Worm (Caenorhabditis elegans) whole organism, early embryonic: Measurements from ENCODE around the gene nhr-153.

Experiments used
- B0310.2 ChIP-seq: sonication (generic microtip); optimal IDR thresholded peaks from 2 replicates; lab custom pipeline; 2016; ENCODE audit warnings: mild to moderate bottlenecking, missing genetic modification characterization, missing compliant biosample characterization
- F13C5.2 ChIP-seq: sonication (generic microtip); optimal IDR thresholded peaks from 2 replicates; lab custom pipeline; 2017; ENCODE audit warnings: mild to moderate bottlenecking, missing genetic modification characterization, inconsistent platforms, missing compliant biosample characterization
- aly-1 ChIP-seq: sonication (generic microtip); optimal IDR thresholded peaks from 2 replicates; lab custom pipeline; 2016; ENCODE audit warnings: missing genetic modification characterization, missing compliant biosample characterization
- ama-1 ChIP-seq: fragments of 150-350 bp; optimal IDR thresholded peaks from 2 replicates; lab custom pipeline; 2014
- ceh-13 ChIP-seq: fragments of 200-800 bp; sonication (Bioruptor generic); optimal IDR thresholded peaks from 2 replicates; lab custom pipeline; 2018; ENCODE audit warnings: mild to moderate bottlenecking, missing genetic modification characterization, missing compliant biosample characterization
- ceh-36 ChIP-seq: sonication (generic microtip); optimal IDR thresholded peaks from 2 replicates; lab custom pipeline; 2016; ENCODE audit warnings: missing genetic modification characterization, inconsistent platforms, missing compliant biosample characterization
- ets-7 ChIP-seq: sonication (generic microtip); optimal IDR thresholded peaks from 2 replicates; lab custom pipeline; 2016; ENCODE audit warnings: missing genotype, missing genetic modification characterization, missing compliant biosample characterization
- flt-1 ChIP-seq: fragments of 200-800 bp; sonication (Bioruptor generic); IDR thresholded peaks from 2 replicates; pipeline ENCODE4 v1.3.6; 2022; ENCODE audit warnings: missing genetic modification characterization, missing compliant biosample characterization
- hmbx-1 ChIP-seq: sonication (generic microtip); optimal IDR thresholded peaks from 2 replicates; lab custom pipeline; 2016; ENCODE audit warnings: mild to moderate bottlenecking, missing genetic modification characterization, missing compliant biosample characterization
- hmg-4 ChIP-seq: fragments of 200-800 bp; sonication (Bioruptor generic); optimal IDR thresholded peaks from 2 replicates; lab custom pipeline; 2018; ENCODE audit warnings: mild to moderate bottlenecking, missing genetic modification characterization, missing compliant biosample characterization
- hnd-1 ChIP-seq: sonication (generic microtip); optimal IDR thresholded peaks from 2 replicates; lab custom pipeline; 2016; ENCODE audit warnings: missing genetic modification characterization, missing compliant biosample characterization
- pes-1 ChIP-seq: fragments of 200-800 bp; sonication (Bioruptor generic); IDR thresholded peaks from 2 replicates; pipeline ENCODE4 v1.3.6; 2022; ENCODE audit warnings: missing genetic modification reagents, missing genetic modification characterization, missing compliant biosample characterization
- scrt-1 ChIP-seq: fragments of 200-800 bp; sonication (Bioruptor generic); IDR thresholded peaks from 2 replicates; pipeline ENCODE4 v1.3.6; 2022; ENCODE audit warnings: missing genetic modification characterization, missing compliant biosample characterization
- sea-1 ChIP-seq: fragments of 200-800 bp; sonication (Bioruptor generic); conservative IDR thresholded peaks from 2 replicates; pipeline ENCODE4 v1.3.6; 2022; ENCODE audit warnings: missing genetic modification characterization, missing compliant biosample characterization
- tbx-11 ChIP-seq: fragments of 200-800 bp; sonication (Bioruptor generic); IDR thresholded peaks from 2 replicates; pipeline ENCODE4 v1.3.6; 2022; ENCODE audit warnings: missing genetic modification characterization, missing compliant biosample characterization
- tbx-37 ChIP-seq: fragments of 200-800 bp; sonication (Bioruptor generic); conservative IDR thresholded peaks from 2 replicates; pipeline ENCODE4 v1.3.6; 2022; ENCODE audit warnings: missing genetic modification reagents, missing genetic modification characterization, missing compliant biosample characterization
- tra-4 ChIP-seq: sonication (generic microtip); optimal IDR thresholded peaks from 2 replicates; lab custom pipeline; 2017; ENCODE audit warnings: missing genetic modification characterization, missing compliant biosample characterization

The nhr-153 gene

DNA sequence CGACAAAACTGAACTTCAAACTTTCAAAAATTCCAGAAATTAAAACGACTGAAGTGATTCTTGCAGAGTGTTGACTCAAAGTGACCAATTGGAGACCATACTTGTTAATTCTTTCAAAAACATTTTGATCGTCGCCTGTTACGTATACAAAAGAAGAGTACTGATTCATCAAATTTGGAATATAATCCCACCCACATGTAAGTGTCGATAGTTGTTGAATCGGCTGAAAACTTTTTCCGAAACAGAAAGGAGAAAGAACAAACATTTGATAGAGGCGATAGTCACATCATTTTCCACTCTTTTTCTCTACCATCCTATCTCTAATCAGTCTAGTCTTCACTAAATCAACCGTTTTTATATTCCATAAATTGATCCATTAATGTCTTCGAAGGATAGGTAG is at the start of gene nhr-153:
Gene nhr-153, plus strand, starts transcription at position 301 of the 400 bp plus-strand sequence.
- TF ChIP-seq F13C5.2: no peak
- TF ChIP-seq ceh-36 (tag; lab: Kevin White, UChicago): no peak
- TF ChIP-seq ets-7 (tag; lab: Kevin White, UChicago): no peak
- TF ChIP-seq ama-1 (lab: Kevin White, UChicago): no peak
- no peak for TF ChIP-seq scrt-1 (GFP tag; lab: Robert Waterston, UW)
- TF ChIP-seq hnd-1 (tag; lab: Kevin White, UChicago): no peak
- no peak for TF ChIP-seq ceh-13 (GFP tag; lab: Kevin White, UChicago)
- TF ChIP-seq B0310.2: no peak
- no peak for TF ChIP-seq flt-1 (GFP tag; lab: Robert Waterston, UW)

- TF ChIP-seq ets-7 (tag; lab: Kevin White, UChicago) (no peak), hmg-4 (GFP tag; lab: Kevin White, UChicago) (no peak), hmbx-1 (no peak)
These were observed 44.3 kb upstream of the nhr-153 start, which contains the start of gene R07B7.2 for ce11 chrV:12059719-12060118. R07B7.2 (minus strand) TSS chrV:12059753.

DNA sequence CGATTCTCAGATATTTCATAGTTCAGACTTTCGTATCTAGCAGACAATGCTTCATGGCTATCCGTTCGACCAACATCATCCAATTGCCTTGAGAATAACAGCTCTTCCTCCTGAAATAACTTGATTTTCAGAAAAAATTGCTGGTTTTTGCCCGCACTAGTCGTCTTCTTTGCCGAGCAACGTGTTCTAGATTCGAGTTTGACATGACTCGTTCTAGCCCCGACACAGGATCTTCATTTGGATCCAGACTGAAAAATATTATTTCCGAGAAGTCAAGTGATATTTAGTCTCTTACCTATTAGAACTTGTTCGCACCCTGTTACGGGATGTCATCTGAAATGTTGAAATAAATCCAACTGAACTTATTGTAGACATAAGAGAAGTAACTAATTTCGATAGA is 41.0 kb upstream of the nhr-153 start, which contains the start of gene clh-6:
Gene clh-6, minus strand, starts transcription at position 333 of the 400 bp plus-strand sequence.
- TF ChIP-seq ceh-13 (GFP tag; lab: Kevin White, UChicago): no peak
- peak; percentile 79 for TF ChIP-seq ama-1 (lab: Kevin White, UChicago)

ce11 chrV:12065369-12065768 is 38.7 kb upstream of the nhr-153 start, which contains the start of gene pqn-53:
pqn-53 (minus strand) TSS chrV:12065391.
- TF ChIP-seq ceh-36 (tag; lab: Kevin White, UChicago) (no peak), tra-4 (tag; lab: Kevin White, UChicago) (no peak), B0310.2 (no peak), F13C5.2 (no peak), aly-1 (tag; lab: Kevin White, UChicago) (no peak), hmbx-1 (no peak), ceh-13 (GFP tag; lab: Kevin White, UChicago) (no peak), pes-1 (no peak), sea-1 (no peak), ama-1 (lab: Kevin White, UChicago) (no peak), hmg-4 (GFP tag; lab: Kevin White, UChicago) (no peak), tbx-11 (no peak), flt-1 (GFP tag; lab: Robert Waterston, UW) (no peak), scrt-1 (GFP tag; lab: Robert Waterston, UW) (no peak), ets-7 (tag; lab: Kevin White, UChicago) (no peak)

DNA sequence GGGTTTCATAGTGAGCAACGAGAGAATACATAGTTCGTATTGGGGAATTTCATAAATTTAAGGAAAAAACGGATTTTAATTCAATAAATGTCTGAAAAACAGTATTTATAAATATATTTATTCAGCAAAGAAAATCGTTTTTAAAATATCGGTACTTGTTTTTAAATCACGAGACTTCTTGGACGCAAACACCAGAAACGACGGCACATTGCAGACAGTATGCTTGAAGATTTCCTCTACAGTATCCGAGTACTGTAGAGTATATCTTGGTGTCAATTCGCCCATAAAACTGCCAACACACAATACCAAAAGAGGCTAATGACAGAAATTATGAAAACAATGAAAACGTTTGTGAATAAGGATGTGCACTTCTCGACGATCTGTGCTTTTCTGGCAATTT is 38.2 kb upstream of the nhr-153 start:
- TF ChIP-seq tbx-11 (no peak), ceh-13 (GFP tag; lab: Kevin White, UChicago) (no peak), B0310.2 (no peak), ets-7 (tag; lab: Kevin White, UChicago) (no peak)

DNA sequence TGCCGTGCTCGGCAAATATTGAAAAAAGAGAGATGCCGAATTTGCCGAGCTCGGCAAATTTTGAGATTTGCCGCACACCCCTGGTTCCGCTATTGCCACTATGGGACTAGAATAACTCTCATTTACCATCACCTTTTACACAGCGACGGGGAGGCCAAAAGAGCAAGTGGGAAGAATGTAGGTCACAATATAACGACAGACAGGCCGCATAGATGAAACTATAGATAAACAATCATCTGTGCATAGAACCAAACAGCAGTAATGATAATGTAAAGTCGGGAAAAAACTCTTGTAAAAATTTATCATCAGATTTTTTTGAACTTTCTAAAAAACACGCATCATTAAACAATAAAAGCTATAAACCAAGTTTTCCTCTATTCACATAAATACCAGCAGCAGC is 35.6 kb upstream of the nhr-153 start, which contains the start of gene kmo-2:
Gene kmo-2, minus strand, starts transcription at position 101 of the 400 bp plus-strand sequence.
- TF ChIP-seq ets-7 (tag; lab: Kevin White, UChicago): no peak
- no peak for TF ChIP-seq pes-1
- no peak for TF ChIP-seq B0310.2
- no peak for TF ChIP-seq tra-4 (tag; lab: Kevin White, UChicago)
- no peak for TF ChIP-seq F13C5.2
- no peak for TF ChIP-seq flt-1 (GFP tag; lab: Robert Waterston, UW)
- TF ChIP-seq scrt-1 (GFP tag; lab: Robert Waterston, UW): no peak
- no peak for TF ChIP-seq aly-1 (tag; lab: Kevin White, UChicago)
- no peak for TF ChIP-seq ceh-13 (GFP tag; lab: Kevin White, UChicago)
- TF ChIP-seq hmbx-1: no peak

ce11 chrV:12070419-12070818 is 33.6 kb upstream of the nhr-153 start, which contains the start of gene kmo-1:
kmo-1 (minus strand) TSS chrV:12070519.
- TF ChIP-seq tbx-37 (GFP tag; lab: Robert Waterston, UW) (no peak), scrt-1 (GFP tag; lab: Robert Waterston, UW) (no peak), sea-1 (no peak), B0310.2 (no peak), hmbx-1 (no peak), aly-1 (tag; lab: Kevin White, UChicago) (no peak), pes-1 (no peak)

ce11 chrV:12071483-12071882 is 32.5 kb upstream of the nhr-153 start:
- no peak for TF ChIP-seq F13C5.2
- TF ChIP-seq ets-7 (tag; lab: Kevin White, UChicago): no peak
- no peak for TF ChIP-seq hnd-1 (tag; lab: Kevin White, UChicago)
- TF ChIP-seq hmg-4 (GFP tag; lab: Kevin White, UChicago): no peak

ce11 chrV:12074886-12075285 is 29.1 kb upstream of the nhr-153 start, which contains the start of gene R07B7.6:
R07B7.6 (minus strand) TSS chrV:12074986.
- TF ChIP-seq tbx-11 (no peak), hmbx-1 (no peak), scrt-1 (GFP tag; lab: Robert Waterston, UW) (no peak), ceh-36 (tag; lab: Kevin White, UChicago) (no peak), aly-1 (tag; lab: Kevin White, UChicago) (no peak)
